Fruit fly (Drosophila melanogaster) whole organism, prepupa: ENCODE measurements around the gene bor.
A peak's percentile ranks its signal among the peaks of the same experiment; 100 is the strongest.

Experiments
- Blimp-1 ChIP-seq: fragments of 200-800 bp; sonication (Bioruptor generic); optimal IDR thresholded peaks from 3 replicates; lab custom pipeline; 2017; ENCODE audit warnings: missing biosample characterization, missing genetic modification characterization, mild to moderate bottlenecking, moderate library complexity, missing genetic modification reagents
- CG10669 ChIP-seq: fragments of 200-800 bp; sonication (Bioruptor generic); optimal IDR thresholded peaks from 3 replicates; lab custom pipeline; 2018; ENCODE audit warnings: missing biosample characterization, mild to moderate bottlenecking, missing genetic modification characterization, moderate library complexity
- CG11902 ChIP-seq: fragments of 200-800 bp; sonication (Bioruptor generic); optimal IDR thresholded peaks from 3 replicates; lab custom pipeline; 2016; ENCODE audit warnings: missing biosample characterization, missing genetic modification characterization
- CG15336 ChIP-seq: fragments of 200-800 bp; sonication (Bioruptor generic); IDR thresholded peaks from 2 replicates; pipeline ENCODE4 v1.3.6; 2022; ENCODE audit warnings: missing biosample characterization, missing genetic modification characterization
- CG16779 ChIP-seq: fragments of 200-800 bp; sonication (Bioruptor generic); optimal IDR thresholded peaks from 3 replicates; lab custom pipeline; 2017; ENCODE audit warnings: missing biosample characterization, mild to moderate bottlenecking, missing genetic modification characterization
- CG3032 ChIP-seq: fragments of 200-800 bp; optimal IDR thresholded peaks from 2 replicates; lab custom pipeline; 2019; ENCODE audit warnings: missing biosample characterization, mild to moderate bottlenecking, missing genetic modification characterization, moderate library complexity
- CG31627 ChIP-seq: fragments of 200-800 bp; sonication (Bioruptor generic); optimal IDR thresholded peaks from 3 replicates; lab custom pipeline; 2016; ENCODE audit warnings: missing biosample characterization, missing genetic modification characterization
- CG32006 ChIP-seq: fragments of 200-800 bp; sonication (Bioruptor generic); optimal IDR thresholded peaks from 3 replicates; lab custom pipeline; 2017; ENCODE audit warnings: missing biosample characterization, mild to moderate bottlenecking, missing genetic modification characterization
- CG6792 ChIP-seq: fragments of 200-800 bp; sonication (Bioruptor generic); optimal IDR thresholded peaks from 3 replicates; lab custom pipeline; 2016; ENCODE audit warnings: missing biosample characterization, missing genetic modification characterization
- CG6808 ChIP-seq: fragments of 200-800 bp; sonication (Bioruptor generic); optimal IDR thresholded peaks from 3 replicates; lab custom pipeline; 2017; ENCODE audit warnings: missing biosample characterization, missing genetic modification characterization, mild to moderate bottlenecking, moderate library complexity, missing genetic modification reagents
- CG6854 ChIP-seq: fragments of 200-800 bp; sonication (Bioruptor generic); optimal IDR thresholded peaks from 2 replicates; lab custom pipeline; 2017; ENCODE audit warnings: missing biosample characterization, mild to moderate bottlenecking, missing genetic modification characterization
- CG7368 ChIP-seq: fragments of 200-800 bp; sonication (Bioruptor generic); optimal IDR thresholded peaks from 3 replicates; lab custom pipeline; 2016; ENCODE audit warnings: missing biosample characterization, missing genetic modification characterization
- CG8119 ChIP-seq: fragments of 200-800 bp; sonication (Bioruptor generic); IDR thresholded peaks from 3 replicates; pipeline ENCODE4 v1.3.6; 2022; ENCODE audit warnings: missing biosample characterization, missing genetic modification characterization
- CG8319 ChIP-seq: fragments of 200-800 bp; sonication (Bioruptor generic); optimal IDR thresholded peaks from 3 replicates; lab custom pipeline; 2016; ENCODE audit warnings: missing biosample characterization, missing genetic modification characterization
- Eip75B ChIP-seq: fragments of 200-800 bp; sonication (Bioruptor generic); optimal IDR thresholded peaks from 3 replicates; lab custom pipeline; 2016; ENCODE audit warnings: missing biosample characterization, missing genetic modification characterization
- Eip78C ChIP-seq: fragments of 200-800 bp; sonication (Bioruptor generic); peaks from one replicate; lab custom pipeline; 2016; ENCODE audit warnings: missing biosample characterization, missing genetic modification characterization
- Eip93F ChIP-seq: fragments of 200-800 bp; sonication (Bioruptor generic); optimal IDR thresholded peaks from 2 replicates; lab custom pipeline; 2016; ENCODE audit warnings: missing biosample characterization, mild to moderate bottlenecking, missing genetic modification characterization
- Ets21C ChIP-seq: fragments of 200-800 bp; sonication (Bioruptor generic); optimal IDR thresholded peaks from 3 replicates; lab custom pipeline; 2016; ENCODE audit warnings: missing biosample characterization, missing genetic modification characterization
- Ets96B ChIP-seq: fragments of 200-800 bp; optimal IDR thresholded peaks from 2 replicates; lab custom pipeline; 2019; ENCODE audit warnings: missing biosample characterization, mild to moderate bottlenecking, missing genetic modification characterization, moderate library complexity
- Gug ChIP-seq: fragments of 200-800 bp; sonication (Bioruptor generic); IDR thresholded peaks from 2 replicates; pipeline ENCODE4 v1.3.6; 2022; ENCODE audit warnings: missing biosample characterization, missing genetic modification characterization
- Hr38 ChIP-seq: sonication (Bioruptor generic); optimal IDR thresholded peaks from 2 replicates; lab custom pipeline; 2016; ENCODE audit warnings: missing biosample characterization, missing genetic modification characterization
- Hr39 ChIP-seq: fragments of 200-800 bp; sonication (Bioruptor generic); optimal IDR thresholded peaks from 2 replicates; lab custom pipeline; 2016; ENCODE audit warnings: missing biosample characterization, missing genetic modification characterization
- Hr4 ChIP-seq: fragments of 200-800 bp; sonication (Bioruptor generic); optimal IDR thresholded peaks from 3 replicates; lab custom pipeline; 2016; ENCODE audit warnings: missing biosample characterization, missing genetic modification characterization
- Lpt ChIP-seq: fragments of 200-800 bp; sonication (Bioruptor generic); optimal IDR thresholded peaks from 3 replicates; lab custom pipeline; 2016; ENCODE audit warnings: missing biosample characterization, missing genetic modification characterization
- Met ChIP-seq: fragments of 200-800 bp; sonication (Bioruptor generic); optimal IDR thresholded peaks from 3 replicates; lab custom pipeline; 2016; ENCODE audit warnings: missing biosample characterization, missing genetic modification characterization
- OdsH ChIP-seq: fragments of 200-800 bp; sonication (Bioruptor generic); optimal IDR thresholded peaks from 3 replicates; lab custom pipeline; 2016; ENCODE audit warnings: missing biosample characterization, missing genetic modification characterization
- Smox ChIP-seq: fragments of 200-800 bp; sonication (Bioruptor generic); optimal IDR thresholded peaks from 3 replicates; lab custom pipeline; 2016; ENCODE audit warnings: missing biosample characterization, missing genetic modification characterization
- Sox102F ChIP-seq: fragments of 200-800 bp; sonication (Bioruptor generic); optimal IDR thresholded peaks from 2 replicates; lab custom pipeline; 2016; ENCODE audit warnings: missing biosample characterization, mild to moderate bottlenecking, missing genetic modification characterization
- Sox14 ChIP-seq: fragments of 200-800 bp; sonication (Bioruptor generic); optimal IDR thresholded peaks from 3 replicates; lab custom pipeline; 2016; ENCODE audit warnings: missing biosample characterization, missing genetic modification characterization
- Sox15 ChIP-seq: fragments of 200-800 bp; sonication (Bioruptor generic); optimal IDR thresholded peaks from 3 replicates; lab custom pipeline; 2016; ENCODE audit warnings: missing biosample characterization, missing genetic modification characterization
- acj6 ChIP-seq: fragments of 200-800 bp; sonication (Bioruptor generic); optimal IDR thresholded peaks from 3 replicates; lab custom pipeline; 2016; ENCODE audit warnings: missing biosample characterization, missing genetic modification characterization
- cyc ChIP-seq: fragments of 200-800 bp; sonication (Bioruptor generic); optimal IDR thresholded peaks from 3 replicates; lab custom pipeline; 2016; ENCODE audit warnings: missing biosample characterization, missing genetic modification characterization
- eg ChIP-seq: fragments of 200-800 bp; sonication (Bioruptor generic); IDR thresholded peaks from 3 replicates; pipeline ENCODE4 v1.3.6; 2022; ENCODE audit warnings: missing biosample characterization, missing genetic modification characterization
- esn ChIP-seq: fragments of 200-800 bp; sonication (Bioruptor generic); optimal IDR thresholded peaks from 2 replicates; lab custom pipeline; 2016; ENCODE audit warnings: missing biosample characterization, mild to moderate bottlenecking, missing genetic modification characterization, moderate library complexity
- fkh ChIP-seq: fragments of 200-800 bp; sonication (Bioruptor generic); optimal IDR thresholded peaks from 3 replicates; lab custom pipeline; 2017; ENCODE audit warnings: missing biosample characterization, mild to moderate bottlenecking, missing genetic modification characterization, moderate library complexity
- lz ChIP-seq: fragments of 200-800 bp; sonication (Bioruptor generic); optimal IDR thresholded peaks from 3 replicates; lab custom pipeline; 2016; ENCODE audit warnings: missing biosample characterization, missing genetic modification characterization
- pdm3 ChIP-seq: fragments of 200-800 bp; sonication (Bioruptor generic); optimal IDR thresholded peaks from 3 replicates; lab custom pipeline; 2016; ENCODE audit warnings: missing biosample characterization, missing genetic modification characterization
- spab ChIP-seq: fragments of 200-800 bp; sonication (Bioruptor generic); optimal IDR thresholded peaks from 2 replicates; lab custom pipeline; 2017; ENCODE audit warnings: missing biosample characterization, mild to moderate bottlenecking, missing genetic modification characterization, missing genetic modification reagents
- ss ChIP-seq, 2 experiments: fragments of 200-800 bp; sonication (Bioruptor generic); optimal IDR thresholded peaks; 2 replicates in 1 of 2; 3 replicates in 1 of 2; lab custom pipeline; 2017 to 2018; ENCODE audit warnings: mild to moderate bottlenecking in 2 of 2, missing biosample characterization in 2 of 2, missing genetic modification characterization in 2 of 2, moderate library complexity in 1 of 2
- svp ChIP-seq: fragments of 200-800 bp; sonication (Bioruptor generic); peaks from one replicate; lab custom pipeline; 2016; ENCODE audit warnings: missing biosample characterization, missing genetic modification characterization
- topi ChIP-seq: fragments of 200-800 bp; sonication (Bioruptor generic); optimal IDR thresholded peaks from 3 replicates; lab custom pipeline; 2016; ENCODE audit warnings: missing biosample characterization, missing genetic modification characterization

bor gene

DNA sequence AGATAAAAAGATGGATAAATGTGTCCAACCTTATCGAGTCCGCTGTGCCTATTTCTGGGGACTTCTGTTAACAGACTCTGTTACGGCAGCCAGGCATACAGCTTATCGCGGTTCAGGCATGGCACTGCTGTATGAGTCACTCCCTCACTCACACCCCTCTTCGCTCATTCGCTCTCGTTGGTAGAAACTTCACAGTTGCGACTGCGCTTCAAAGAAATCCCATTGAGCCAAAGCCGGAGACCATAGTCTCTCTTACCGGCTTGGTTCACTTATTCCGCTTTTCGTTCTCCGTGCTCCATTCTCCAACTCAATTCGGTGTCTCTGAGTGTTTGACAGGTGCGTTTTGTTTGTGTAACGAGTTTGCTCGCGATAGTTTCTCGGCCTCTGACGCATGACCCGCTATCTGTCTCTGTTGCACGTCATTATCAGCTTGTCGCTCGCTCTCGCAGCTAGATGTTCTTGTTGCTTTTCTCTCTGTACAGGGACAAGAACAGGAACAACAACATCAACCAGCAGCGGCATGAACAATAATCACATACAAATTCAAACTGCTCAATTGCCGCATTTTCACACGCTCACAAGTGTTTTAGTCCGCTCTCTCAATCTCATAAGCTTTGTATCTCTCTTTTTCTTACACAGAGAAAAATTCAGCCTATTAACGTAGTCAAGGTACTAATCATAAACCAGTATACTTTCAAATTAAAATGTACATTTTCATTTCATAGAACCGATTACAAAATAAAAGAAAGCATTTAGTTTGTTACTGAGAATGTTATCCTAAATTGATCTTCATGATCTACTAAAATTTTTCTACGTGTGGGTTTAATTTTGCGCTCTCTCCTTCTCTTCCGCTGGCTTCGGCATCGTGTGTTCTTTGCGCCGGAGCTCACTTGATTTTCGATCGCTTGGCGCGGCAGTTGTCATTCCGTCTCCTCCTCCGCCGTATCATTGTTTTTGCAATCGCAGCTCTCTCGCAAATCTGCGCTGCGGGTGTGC lies 16.4 kb upstream of the bor start (continued):
- peak; percentile 99 for TF ChIP-seq CG10669
- TF ChIP-seq Sox15, result peak; percentile 99
- peak; percentile 99 for TF ChIP-seq cyc (GFP tag; lab: Kevin White, UChicago)
- TF ChIP-seq CG6792 (GFP tag; lab: Kevin White, UChicago), result peak; percentile 100
- TF ChIP-seq Sox102F (GFP tag; lab: Kevin White, UChicago), result peak; percentile 100
- peak; percentile 99 for TF ChIP-seq CG8319 (GFP tag; lab: Kevin White, UChicago)
- TF ChIP-seq eg (GFP tag; lab: Robert Waterston, UW), result peak; percentile 100
- peak; percentile 100 for TF ChIP-seq CG31627
- TF ChIP-seq pdm3 (GFP tag; lab: Kevin White, UChicago), result peak; percentile 100
- peak; percentile 98 for TF ChIP-seq CG6808
- TF ChIP-seq topi, result peak; percentile 100
- peak; percentile 99 for TF ChIP-seq CG32006 (GFP tag; lab: Kevin White, UChicago)
- TF ChIP-seq Eip93F (GFP tag; lab: Kevin White, UChicago), result peak; percentile 97
- peak; percentile 99 for TF ChIP-seq lz (GFP tag; lab: Kevin White, UChicago)
- TF ChIP-seq Gug (GFP tag; lab: Robert Waterston, UW), result peak; percentile 99
- TF ChIP-seq fkh (GFP tag; lab: Kevin White, UChicago), result peak; percentile 87
- peak; percentile 99 for TF ChIP-seq CG7368 (GFP tag; lab: Kevin White, UChicago)

dm6 chr3R:16279382-16279932 lies 15.5 kb upstream of the bor start:
- peak; percentile 44 for TF ChIP-seq Eip78C (GFP tag; lab: Kevin White, UChicago)
- no peak for TF ChIP-seq Hr38 (GFP tag; lab: Kevin White, UChicago)
- no peak for TF ChIP-seq Smox (GFP tag; lab: Kevin White, UChicago)
- no peak for TF ChIP-seq CG8119 (GFP tag; lab: Robert Waterston, UW)
- 0 out of 3 replicates have a peak, but pooled peaks have one; percentile 25 for TF ChIP-seq eg (GFP tag; lab: Robert Waterston, UW)
- TF ChIP-seq Ets21C, result no peak
- no peak for TF ChIP-seq spab (GFP tag; lab: Kevin White, UChicago)
- no peak for TF ChIP-seq CG15336 (GFP tag; lab: Robert Waterston, UW)
- TF ChIP-seq svp (GFP tag; lab: Kevin White, UChicago), result peak; percentile 88

DNA sequence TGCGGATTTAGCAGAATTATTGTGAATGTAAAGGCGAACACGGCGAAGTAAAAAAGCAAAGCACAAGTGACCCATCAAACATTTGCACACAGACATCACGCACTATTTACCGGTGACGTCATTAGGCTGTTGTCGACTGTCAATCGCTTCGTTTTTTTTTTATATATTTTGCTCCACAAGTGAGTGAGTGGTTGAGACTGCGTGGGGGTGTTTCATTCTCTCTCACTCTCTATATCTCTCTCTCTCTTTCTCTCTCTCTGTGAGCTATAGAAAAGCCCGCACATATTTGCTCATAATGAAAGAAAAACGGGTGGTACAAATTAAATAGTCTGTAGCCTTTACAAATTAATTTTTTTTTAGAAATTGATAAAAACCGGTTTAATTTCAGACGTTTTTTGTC lies 13.6 kb upstream of the bor start:
- TF ChIP-seq Sox14 (GFP tag; lab: Kevin White, UChicago), result no peak
- no peak for TF ChIP-seq CG11902
- 0 out of 2 replicates have a peak, but pooled peaks have one; percentile 8 for TF ChIP-seq CG15336 (GFP tag; lab: Robert Waterston, UW)
- peak; percentile 53 for TF ChIP-seq fkh (GFP tag; lab: Kevin White, UChicago)
- no peak for TF ChIP-seq CG3032 (tag; lab: Kevin White, UChicago)
- TF ChIP-seq CG7368 (GFP tag; lab: Kevin White, UChicago), result no peak
- TF ChIP-seq CG10669, result no peak
- no peak for TF ChIP-seq lz (GFP tag; lab: Kevin White, UChicago)
- peak; percentile 27 for TF ChIP-seq Eip78C (GFP tag; lab: Kevin White, UChicago)
- peak; percentile 51; the same call in 1 of the 3 replicates for TF ChIP-seq eg (GFP tag; lab: Robert Waterston, UW)
- no peak for TF ChIP-seq OdsH
- TF ChIP-seq Hr4, result no peak
- no peak for TF ChIP-seq svp (GFP tag; lab: Kevin White, UChicago)

DNA sequence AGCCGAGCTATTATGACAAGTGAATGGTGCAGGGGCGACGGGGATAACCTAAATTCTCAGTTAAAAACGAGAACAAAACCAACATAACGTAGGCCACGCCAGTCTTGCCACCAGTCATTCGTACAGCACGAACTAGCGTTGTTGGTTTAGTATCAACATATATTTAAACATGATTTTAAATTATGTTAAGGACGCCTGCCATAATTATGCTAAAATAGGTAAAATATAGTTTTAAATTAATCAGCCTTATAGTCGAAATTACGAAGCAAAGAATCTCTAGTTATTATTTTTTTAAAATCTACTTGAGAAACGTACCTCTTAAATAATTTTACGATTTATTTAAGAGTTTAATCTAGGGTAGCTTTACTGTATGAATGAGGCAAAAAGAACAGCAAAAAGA lies 13.1 kb upstream of the bor start:
- TF ChIP-seq CG32006 (GFP tag; lab: Kevin White, UChicago) (no peak), ss (GFP tag; optimal IDR thresholded peaks at IDR 0.05; lab: Kevin White, UChicago) (no peak), Hr39 (GFP tag; lab: Kevin White, UChicago) (no peak), Ets96B (tag; lab: Kevin White, UChicago) (peak; percentile 12), fkh (GFP tag; lab: Kevin White, UChicago) (no peak), Eip75B (GFP tag; lab: Kevin White, UChicago) (peak; percentile 26), CG6854 (GFP tag; lab: Kevin White, UChicago) (no peak), Sox102F (GFP tag; lab: Kevin White, UChicago) (no peak), esn (GFP tag; lab: Kevin White, UChicago) (no peak), Sox14 (GFP tag; lab: Kevin White, UChicago) (no peak), Lpt (no peak), CG15336 (GFP tag; lab: Robert Waterston, UW) (peak; percentile 39; the same call in 1 of the 2 replicates), CG6792 (GFP tag; lab: Kevin White, UChicago) (no peak), CG16779 (tag; lab: Kevin White, UChicago) (no peak), Blimp-1 (GFP tag; lab: Kevin White, UChicago) (no peak), Smox (GFP tag; lab: Kevin White, UChicago) (no peak), CG8119 (GFP tag; lab: Robert Waterston, UW) (no peak), Sox15 (no peak), eg (GFP tag; lab: Robert Waterston, UW) (no peak), Eip78C (GFP tag; lab: Kevin White, UChicago) (peak; percentile 68), spab (GFP tag; lab: Kevin White, UChicago) (no peak), topi (no peak), Met (GFP tag; lab: Kevin White, UChicago) (no peak), acj6 (GFP tag; lab: Kevin White, UChicago) (no peak), svp (GFP tag; lab: Kevin White, UChicago) (no peak)
